ENCODE assay signal across 1 worm cellular context in genomic region chrX:8157132-8157531, ce11.
TF ChIP-seq lines count a peak whose summit lies in the region.

No protein-coding gene starts in this region.

TF ChIP-seq in whole organism, L2 larva, 48 proteins besides CTCF, POLR2A, EP300 and RAD21 (continued from another document):
- peak; percentile 70 for TF ChIP-seq nhr-129 (tag; optimal IDR thresholded peaks at IDR 0.05; lab: Kevin White, UChicago)
- TF ChIP-seq elt-1 (tag; optimal IDR thresholded peaks at IDR 0.05; lab: Kevin White, UChicago), result no peak
- TF ChIP-seq Y55F3AM.14 (GFP tag; optimal IDR thresholded peaks at IDR 0.05; lab: Kevin White, UChicago), result no peak
- TF ChIP-seq ztf-4 (tag; optimal IDR thresholded peaks at IDR 0.05; lab: Kevin White, UChicago), result no peak
- no peak for TF ChIP-seq lin-39 (tag; optimal IDR thresholded peaks at IDR 0.05; lab: Kevin White, UChicago)
- no peak for TF ChIP-seq elt-3 (tag; optimal IDR thresholded peaks at IDR 0.05; lab: Kevin White, UChicago)
- no peak for TF ChIP-seq ceh-82 (tag; optimal IDR thresholded peaks at IDR 0.05; lab: Kevin White, UChicago)
- TF ChIP-seq unc-62 (GFP tag; optimal IDR thresholded peaks at IDR 0.05; lab: Kevin White, UChicago), result no peak
- TF ChIP-seq lin-11 (tag; optimal IDR thresholded peaks at IDR 0.05; lab: Kevin White, UChicago), result no peak
- TF ChIP-seq gmeb-1 (tag; optimal IDR thresholded peaks at IDR 0.05; lab: Kevin White, UChicago), result no peak
- peak; percentile 13 for TF ChIP-seq sma-9 (GFP tag; optimal IDR thresholded peaks at IDR 0.05; lab: Kevin White, UChicago)
- no peak for TF ChIP-seq sma-9 (tag; optimal IDR thresholded peaks at IDR 0.05; lab: Kevin White, UChicago)
- no peak for TF ChIP-seq F13H6.1 (tag; optimal IDR thresholded peaks at IDR 0.05; lab: Kevin White, UChicago)
- no peak for TF ChIP-seq mdl-1 (tag; optimal IDR thresholded peaks at IDR 0.05; lab: Kevin White, UChicago)
- TF ChIP-seq dmd-4 (tag; optimal IDR thresholded peaks at IDR 0.05; lab: Kevin White, UChicago), result no peak
- no peak for TF ChIP-seq zag-1 (tag; optimal IDR thresholded peaks at IDR 0.05; lab: Kevin White, UChicago)
- no peak for TF ChIP-seq ztf-1 (GFP tag; conservative IDR thresholded peaks at IDR 0.05; lab: Robert Waterston, UW)
- no peak for TF ChIP-seq snpc-4 (tag; optimal IDR thresholded peaks at IDR 0.05; lab: Kevin White, UChicago)
- no peak for TF ChIP-seq egl-27 (tag; optimal IDR thresholded peaks at IDR 0.05; lab: Kevin White, UChicago)
- no peak for TF ChIP-seq peb-1 (tag; optimal IDR thresholded peaks at IDR 0.05; lab: Kevin White, UChicago)
- TF ChIP-seq nhr-12 (tag; optimal IDR thresholded peaks at IDR 0.05; lab: Kevin White, UChicago), result no peak
- TF ChIP-seq crh-2 (tag; optimal IDR thresholded peaks at IDR 0.05; lab: Kevin White, UChicago), result peak; percentile 24
- TF ChIP-seq mbf-1 (tag; optimal IDR thresholded peaks at IDR 0.05; lab: Kevin White, UChicago), result no peak
- TF ChIP-seq R02D3.7 (tag; optimal IDR thresholded peaks at IDR 0.05; lab: Kevin White, UChicago), result no peak
- peak in 1 of 2 experiments; percentile 50 for TF ChIP-seq lsy-2 (tag; optimal IDR thresholded peaks at IDR 0.05; lab: Kevin White, UChicago)
